Worm (Caenorhabditis elegans) whole organism, late embryonic: ENCODE results near the gene C02E7.10.

Experiments
- C38D4.7 ChIP-seq: fragments of 200-800 bp; sonication (Bioruptor generic); optimal IDR thresholded peaks from 2 replicates; lab custom pipeline; 2018; ENCODE audit warnings: mild to moderate bottlenecking, missing genetic modification characterization, moderate library complexity, missing compliant biosample characterization
- F13H6.1 ChIP-seq: sonication (generic microtip); optimal IDR thresholded peaks from 2 replicates; lab custom pipeline; 2016; ENCODE audit warnings: missing genetic modification characterization, missing compliant biosample characterization
- K02D7.2 ChIP-seq: sonication (generic microtip); optimal IDR thresholded peaks from 2 replicates; lab custom pipeline; 2017; ENCODE audit warnings: mild to moderate bottlenecking, missing genetic modification characterization, missing compliant biosample characterization
- Y22D7AL.16 ChIP-seq: sonication (generic microtip); optimal IDR thresholded peaks from 2 replicates; lab custom pipeline; 2016; ENCODE audit warnings: missing genetic modification characterization, missing compliant biosample characterization
- ama-1 ChIP-seq: fragments of 150-350 bp; optimal IDR thresholded peaks from 2 replicates; lab custom pipeline; 2014
- ceh-19 ChIP-seq: fragments of 200-800 bp; sonication (Bioruptor generic); optimal IDR thresholded peaks from 2 replicates; lab custom pipeline; 2018; ENCODE audit warnings: mild to moderate bottlenecking, missing genetic modification characterization, missing compliant biosample characterization
- ceh-2 ChIP-seq: sonication (generic microtip); optimal IDR thresholded peaks from 2 replicates; lab custom pipeline; 2016; ENCODE audit warnings: missing genotype, missing genetic modification characterization, missing compliant biosample characterization
- ceh-22 ChIP-seq: sonication (generic microtip); optimal IDR thresholded peaks from 2 replicates; lab custom pipeline; 2017; ENCODE audit warnings: missing biosample characterization, missing genetic modification characterization
- ceh-24 ChIP-seq: sonication (generic microtip); optimal IDR thresholded peaks from 2 replicates; lab custom pipeline; 2016; ENCODE audit warnings: mild to moderate bottlenecking, missing genetic modification characterization, missing compliant biosample characterization
- ceh-31 ChIP-seq: sonication (generic microtip); optimal IDR thresholded peaks from 2 replicates; lab custom pipeline; 2016; ENCODE audit warnings: missing genetic modification characterization, missing compliant biosample characterization
- ceh-48 ChIP-seq: sonication (generic microtip); optimal IDR thresholded peaks from 2 replicates; lab custom pipeline; 2016; ENCODE audit warnings: missing genetic modification characterization, inconsistent platforms, missing compliant biosample characterization
- ceh-6 ChIP-seq: fragments of 200-800 bp; sonication (Bioruptor generic); optimal IDR thresholded peaks from 2 replicates; lab custom pipeline; 2018; ENCODE audit warnings: mild to moderate bottlenecking, missing genetic modification characterization, missing compliant biosample characterization
- ceh-9 ChIP-seq: sonication (generic microtip); optimal IDR thresholded peaks from 2 replicates; lab custom pipeline; 2016; ENCODE audit warnings: mild to moderate bottlenecking, missing genetic modification characterization, inconsistent platforms, missing compliant biosample characterization
- dmd-4 ChIP-seq: sonication (generic microtip); optimal IDR thresholded peaks from 2 replicates; lab custom pipeline; 2016; ENCODE audit warnings: borderline replicate concordance, missing genetic modification characterization, missing compliant biosample characterization
- elt-2 ChIP-seq: sonication (generic microtip); optimal IDR thresholded peaks from 2 replicates; lab custom pipeline; 2016; ENCODE audit warnings: missing genetic modification reagents, missing genetic modification characterization, missing compliant biosample characterization
- eyg-1 ChIP-seq: sonication (generic microtip); optimal IDR thresholded peaks from 2 replicates; lab custom pipeline; 2016; ENCODE audit warnings: missing genotype, missing genetic modification characterization, missing compliant biosample characterization
- fkh-10 ChIP-seq: fragments of 150-350 bp; optimal IDR thresholded peaks from 2 replicates; lab custom pipeline; 2014; ENCODE audit warnings: missing biosample characterization, missing genetic modification reagents, missing genetic modification characterization
- fkh-6 ChIP-seq: sonication (generic microtip); optimal IDR thresholded peaks from 2 replicates; lab custom pipeline; 2016; ENCODE audit warnings: missing genetic modification characterization, missing compliant biosample characterization
- hlh-15 ChIP-seq: sonication (generic microtip); optimal IDR thresholded peaks from 2 replicates; lab custom pipeline; 2016; ENCODE audit warnings: missing genetic modification characterization, missing compliant biosample characterization
- hlh-30 ChIP-seq: sonication (generic microtip); optimal IDR thresholded peaks from 2 replicates; lab custom pipeline; 2017; ENCODE audit warnings: antibody characterized with exemption, missing genetic modification characterization, missing compliant biosample characterization; ENCODE audit not compliant: insufficient read depth
- hlh-8 ChIP-seq: sonication (generic microtip); optimal IDR thresholded peaks from 2 replicates; lab custom pipeline; 2016; ENCODE audit warnings: missing genotype, missing genetic modification characterization, missing compliant biosample characterization
- madf-2 ChIP-seq: sonication (generic microtip); optimal IDR thresholded peaks from 2 replicates; lab custom pipeline; 2017; ENCODE audit warnings: missing genetic modification characterization, missing compliant biosample characterization
- mec-3 ChIP-seq: sonication (generic microtip); optimal IDR thresholded peaks from 2 replicates; lab custom pipeline; 2016; ENCODE audit warnings: borderline replicate concordance, missing genetic modification characterization, missing compliant biosample characterization
- nfya-1 ChIP-seq: sonication (generic microtip); optimal IDR thresholded peaks from 2 replicates; lab custom pipeline; 2017; ENCODE audit warnings: missing genetic modification characterization, mild to moderate bottlenecking, missing compliant biosample characterization, antibody characterized with exemption, moderate library complexity
- nhr-11 ChIP-seq: fragments of 150-350 bp; optimal IDR thresholded peaks from 2 replicates; lab custom pipeline; 2014; ENCODE audit warnings: missing biosample characterization, missing genetic modification characterization
- odd-2 ChIP-seq: sonication (generic microtip); optimal IDR thresholded peaks from 2 replicates; lab custom pipeline; 2017; ENCODE audit warnings: antibody characterized with exemption, mild to moderate bottlenecking, missing genetic modification characterization, missing compliant biosample characterization
- pag-3 ChIP-seq: sonication (generic microtip); optimal IDR thresholded peaks from 2 replicates; lab custom pipeline; 2016; ENCODE audit warnings: missing compliant biosample characterization, missing genetic modification characterization, borderline replicate concordance
- pha-4 ChIP-seq: fragments of 150-350 bp; optimal IDR thresholded peaks from 2 replicates; lab custom pipeline; 2018; ENCODE audit warnings: missing biosample characterization, missing genetic modification reagents, missing genetic modification characterization
- pros-1 ChIP-seq: fragments of 150-350 bp; optimal IDR thresholded peaks from 2 replicates; lab custom pipeline; 2014; ENCODE audit warnings: missing biosample characterization, missing genetic modification reagents, missing genetic modification characterization
- ref-2 ChIP-seq: sonication (generic microtip); optimal IDR thresholded peaks from 2 replicates; lab custom pipeline; 2016; ENCODE audit warnings: missing genetic modification characterization, missing compliant biosample characterization
- rnt-1 ChIP-seq: sonication (generic microtip); optimal IDR thresholded peaks from 2 replicates; lab custom pipeline; 2016; ENCODE audit warnings: missing genetic modification characterization, missing compliant biosample characterization
- sox-2 ChIP-seq: fragments of 200-800 bp; sonication (Bioruptor generic); IDR thresholded peaks from 2 replicates; pipeline ENCODE4 v1.3.6; 2022; ENCODE audit warnings: missing genetic modification reagents, missing genetic modification characterization, missing compliant biosample characterization
- tbx-2 ChIP-seq: sonication (generic microtip); optimal IDR thresholded peaks from 2 replicates; lab custom pipeline; 2016; ENCODE audit warnings: missing genetic modification characterization, missing compliant biosample characterization
- ttx-3 ChIP-seq: sonication (generic microtip); optimal IDR thresholded peaks from 2 replicates; lab custom pipeline; 2016; ENCODE audit warnings: missing genetic modification reagents, missing genetic modification characterization, missing compliant biosample characterization
- unc-3 ChIP-seq, 2 experiments: fragments of 200-800 bp in 1 of 2; sonication (Bioruptor generic) in 1 of 2; sonication (generic microtip) in 1 of 2; conservative IDR thresholded peaks in 1 of 2; optimal IDR thresholded peaks in 1 of 2; 2 replicates each; pipeline versions ENCODE4 v1.3.6 to Lab custom; 2016 to 2022; ENCODE audit warnings: missing compliant biosample characterization in 2 of 2, missing genetic modification characterization in 2 of 2, missing genetic modification reagents in 1 of 2
- unc-55 ChIP-seq: sonication (generic microtip); optimal IDR thresholded peaks from 2 replicates; lab custom pipeline; 2017; ENCODE audit warnings: missing biosample characterization, missing genetic modification reagents, missing genetic modification characterization
- zip-5 ChIP-seq: sonication (generic microtip); optimal IDR thresholded peaks from 2 replicates; lab custom pipeline; 2016; ENCODE audit warnings: missing genetic modification characterization, missing compliant biosample characterization

The C02E7.10 gene

DNA sequence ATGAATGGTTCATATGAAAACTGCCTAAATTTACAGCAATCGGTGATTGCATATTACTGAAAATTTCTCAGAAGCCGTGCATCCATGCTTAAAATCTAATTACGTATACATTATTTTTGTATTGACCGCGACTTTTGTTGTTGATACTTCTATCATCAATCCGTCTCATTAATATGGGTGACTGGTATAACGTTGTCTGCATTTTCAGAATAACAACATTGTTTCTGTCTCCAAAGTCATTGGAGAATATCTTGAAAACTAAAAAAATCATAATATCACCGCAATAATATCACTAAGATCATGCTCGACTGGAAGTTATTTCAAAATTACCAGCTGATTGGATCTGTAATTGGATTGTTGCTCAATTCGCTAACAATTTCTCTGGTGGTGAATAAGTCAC, 18.6 kb upstream of the C02E7.10 start, which contains the start of gene str-207:
str-207 (plus strand) TSS at position 301 of the 400 bp plus-strand sequence.
- no peak for TF ChIP-seq C38D4.7

ce11 chrV:4948635-4949034, 15.8 kb upstream of the C02E7.10 start, which contains the start of gene str-209:
Gene str-209 (plus strand): TSS chrV:4948935.
- TF ChIP-seq nhr-11 (tag; lab: Kevin White, UChicago) (no peak), ceh-6 (GFP tag; lab: Kevin White, UChicago) (no peak), pag-3 (tag; lab: Kevin White, UChicago) (no peak), ceh-24 (tag; lab: Kevin White, UChicago) (no peak)

DNA sequence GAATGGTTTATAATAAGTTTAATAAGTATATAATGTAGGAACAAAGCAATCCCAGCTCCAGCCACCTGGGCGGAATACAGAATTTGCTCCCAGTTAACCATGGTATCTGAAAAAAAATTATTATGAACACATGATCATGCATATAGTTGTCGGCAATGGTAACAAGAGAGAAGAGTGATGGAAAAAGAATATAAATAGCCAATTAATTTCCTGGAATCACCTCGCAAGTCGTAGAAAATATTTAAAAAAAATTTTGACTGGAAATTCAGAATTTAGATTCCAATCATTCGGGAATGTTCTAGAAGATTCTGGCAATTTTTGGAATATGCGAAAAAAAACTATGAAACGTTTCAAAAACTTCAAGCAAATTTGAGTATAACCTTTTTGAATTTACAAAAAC, 11.4 kb upstream of the C02E7.10 start, which contains the start of gene str-211:
str-211 (minus strand) TSS at position 101 of the 400 bp plus-strand sequence.
- TF ChIP-seq ceh-19: no peak
- no peak for TF ChIP-seq ceh-31 (tag; lab: Kevin White, UChicago)
- no peak for TF ChIP-seq F13H6.1 (tag; lab: Kevin White, UChicago)
- no peak for TF ChIP-seq hlh-8 (tag; lab: Kevin White, UChicago)
- no peak for TF ChIP-seq ttx-3 (tag; lab: Kevin White, UChicago)
- no peak for TF ChIP-seq hlh-15 (tag; lab: Kevin White, UChicago)
- TF ChIP-seq sox-2 (GFP tag; lab: Robert Waterston, UW): no peak
- no peak for TF ChIP-seq unc-55 (GFP tag; lab: Kevin White, UChicago)
- TF ChIP-seq pag-3 (tag; lab: Kevin White, UChicago): no peak
- TF ChIP-seq ceh-22 (tag; lab: Kevin White, UChicago): no peak
- TF ChIP-seq ref-2 (tag; lab: Kevin White, UChicago): no peak
- no peak for TF ChIP-seq fkh-6 (tag; lab: Kevin White, UChicago)
- no peak for TF ChIP-seq elt-2
- no peak for TF ChIP-seq pros-1 (tag; lab: Kevin White, UChicago)
- no peak for TF ChIP-seq ceh-48
- no peak for TF ChIP-seq odd-2 (tag; lab: Kevin White, UChicago)
- no peak for TF ChIP-seq nfya-1 (tag; lab: Kevin White, UChicago)
- TF ChIP-seq Y22D7AL.16 (tag; lab: Kevin White, UChicago): no peak
- TF ChIP-seq ceh-2 (tag; lab: Kevin White, UChicago): no peak

- TF ChIP-seq ceh-22 (tag; lab: Kevin White, UChicago) (no peak), madf-2 (no peak), ama-1 (lab: Kevin White, UChicago) (no peak), ceh-9 (tag; lab: Kevin White, UChicago) (no peak), hlh-30 (tag; lab: Kevin White, UChicago) (no peak), tbx-2 (tag; lab: Kevin White, UChicago) (no peak), nfya-1 (tag; lab: Kevin White, UChicago) (no peak), zip-5 (no peak), rnt-1 (no peak), eyg-1 (tag; lab: Kevin White, UChicago) (no peak), pros-1 (tag; lab: Kevin White, UChicago) (no peak), F13H6.1 (tag; lab: Kevin White, UChicago) (no peak), pha-4 (tag; lab: Kevin White, UChicago) (no peak), Y22D7AL.16 (tag; lab: Kevin White, UChicago) (no peak), unc-3 (GFP tag; conservative IDR thresholded peaks at IDR 0.05; lab: Robert Waterston, UW) (no peak), unc-3 (tag; optimal IDR thresholded peaks at IDR 0.05; lab: Kevin White, UChicago) (no peak), K02D7.2 (tag; lab: Kevin White, UChicago) (no peak), mec-3 (tag; lab: Kevin White, UChicago) (no peak), dmd-4 (no peak), fkh-10 (GFP tag; lab: Kevin White, UChicago) (no peak)
Measured at ce11 chrV:4937337-4937736, 4.5 kb upstream of the C02E7.10 start.
